Worm (Caenorhabditis elegans) whole organism, L4 larva: ENCODE data around the gene C07D10.5.
A peak's percentile ranks its signal among the peaks of the same experiment; 100 is the strongest.

Experiments used
- F26F4.8 ChIP-seq: fragments of 200-800 bp; sonication (Bioruptor generic); conservative IDR thresholded peaks from 2 replicates; pipeline ENCODE4 v1.3.6; 2022; ENCODE audit warnings: missing genetic modification characterization, missing compliant biosample characterization
- F49E8.2 ChIP-seq: sonication (generic microtip); optimal IDR thresholded peaks from 2 replicates; lab custom pipeline; 2016; ENCODE audit warnings: missing compliant biosample characterization, mild to moderate bottlenecking, missing genetic modification characterization, borderline replicate concordance
- T26A8.4 ChIP-seq: fragments of 200-800 bp; sonication (Bioruptor generic); IDR thresholded peaks from 2 replicates; pipeline ENCODE4 v1.3.6; 2022; ENCODE audit warnings: missing genetic modification characterization, missing compliant biosample characterization
- Y105C5A.15 ChIP-seq: fragments of 200-800 bp; sonication (Bioruptor generic); IDR thresholded peaks from 2 replicates; pipeline ENCODE4 v1.3.6; 2022; ENCODE audit warnings: missing genetic modification characterization, missing compliant biosample characterization
- aha-1 ChIP-seq: fragments of 150-350 bp; peaks from one replicate; lab custom pipeline; 2014; ENCODE audit warnings: missing biosample characterization, missing genetic modification characterization
- arid-1 ChIP-seq: fragments of 200-800 bp; sonication (Bioruptor generic); conservative IDR thresholded peaks from 2 replicates; pipeline ENCODE4 v1.3.6; 2022; ENCODE audit warnings: missing genetic modification reagents, missing genetic modification characterization, missing compliant biosample characterization
- ces-1 ChIP-seq: fragments of 150-350 bp; sonication (generic microtip); optimal IDR thresholded peaks from 4 replicates; lab custom pipeline; 2014; ENCODE audit warnings: missing biosample characterization, missing genetic modification reagents, missing genetic modification characterization
- cey-2 ChIP-seq: sonication (generic microtip); optimal IDR thresholded peaks from 3 replicates; lab custom pipeline; 2017; ENCODE audit warnings: missing genetic modification characterization, mild to moderate bottlenecking, missing compliant biosample characterization, antibody characterized with exemption, borderline replicate concordance; ENCODE audit not compliant: insufficient read depth
- dmd-9 ChIP-seq: fragments of 200-800 bp; sonication (Bioruptor generic); IDR thresholded peaks from 2 replicates; pipeline ENCODE4 v1.3.6; 2022; ENCODE audit warnings: missing genetic modification reagents, missing genetic modification characterization, missing compliant biosample characterization
- dpl-1 ChIP-seq: fragments of 150-350 bp; optimal IDR thresholded peaks from 2 replicates; lab custom pipeline; 2014; ENCODE audit warnings: missing biosample characterization, missing genetic modification reagents, missing genetic modification characterization
- duxl-1 ChIP-seq: sonication (generic microtip); optimal IDR thresholded peaks from 2 replicates; lab custom pipeline; 2016; ENCODE audit warnings: mild to moderate bottlenecking, missing genetic modification characterization, moderate library complexity, missing compliant biosample characterization; ENCODE audit not compliant: poor library complexity
- dve-1 ChIP-seq: sonication (generic microtip); optimal IDR thresholded peaks from 2 replicates; lab custom pipeline; 2017; ENCODE audit warnings: antibody characterized with exemption, mild to moderate bottlenecking, missing genetic modification characterization, missing compliant biosample characterization; ENCODE audit not compliant: insufficient read depth
- fkh-10 ChIP-seq: fragments of 150-350 bp; optimal IDR thresholded peaks from 2 replicates; lab custom pipeline; 2014; ENCODE audit warnings: missing biosample characterization, missing genetic modification reagents, missing genetic modification characterization
- gei-8 ChIP-seq: fragments of 200-800 bp; sonication (Bioruptor generic); optimal IDR thresholded peaks from 2 replicates; lab custom pipeline; 2018; ENCODE audit warnings: mild to moderate bottlenecking, missing genetic modification characterization, missing compliant biosample characterization
- hif-1 ChIP-seq, 2 experiments: sonication (generic microtip); optimal IDR thresholded peaks; 2 replicates each; lab custom pipeline; 2016 to 2017; ENCODE audit warnings: missing compliant biosample characterization in 2 of 2, missing genetic modification characterization in 2 of 2, missing genetic modification reagents in 2 of 2, missing genotype in 2 of 2, mild to moderate bottlenecking in 1 of 2
- hmg-1.1 ChIP-seq: fragments of 200-800 bp; sonication (Bioruptor generic); IDR thresholded peaks from 2 replicates; pipeline ENCODE4 v1.3.6; 2022; ENCODE audit warnings: missing genetic modification reagents, missing genetic modification characterization, missing compliant biosample characterization
- lim-7 ChIP-seq: fragments of 200-800 bp; sonication (Bioruptor generic); IDR thresholded peaks from 2 replicates; pipeline ENCODE4 v1.3.6; 2022; ENCODE audit warnings: missing genetic modification characterization, missing compliant biosample characterization
- lin-38 ChIP-seq: fragments of 200-800 bp; sonication (Bioruptor generic); IDR thresholded peaks from 2 replicates; pipeline ENCODE4 v1.3.6; 2022; ENCODE audit warnings: missing genetic modification reagents, missing genetic modification characterization, missing compliant biosample characterization
- lsy-2 ChIP-seq, 2 experiments: fragments of 150-350 bp in 1 of 2; sonication (generic microtip) in 1 of 2; optimal IDR thresholded peaks; 2 replicates each; lab custom pipeline; 2014 to 2017; ENCODE audit warnings: missing biosample characterization in 2 of 2, missing genetic modification characterization in 2 of 2
- madf-5 ChIP-seq, 2 experiments: fragments of 200-800 bp; sonication (Bioruptor generic); IDR thresholded peaks; 2 replicates each; pipeline ENCODE4 v1.3.6; 2022; ENCODE audit warnings: missing compliant biosample characterization in 2 of 2, missing genetic modification characterization in 2 of 2
- madf-9 ChIP-seq: fragments of 200-800 bp; sonication (Bioruptor generic); conservative IDR thresholded peaks from 2 replicates; pipeline ENCODE4 v1.3.6; 2022; ENCODE audit warnings: missing genetic modification reagents, missing genetic modification characterization, missing compliant biosample characterization
- mep-1 ChIP-seq: fragments of 150-350 bp; sonication (generic microtip); optimal IDR thresholded peaks from 3 replicates; lab custom pipeline; 2014; ENCODE audit warnings: missing biosample characterization, missing genetic modification characterization
- mes-2 ChIP-seq: sonication (generic microtip); optimal IDR thresholded peaks from 2 replicates; lab custom pipeline; 2016; ENCODE audit warnings: missing genotype, mild to moderate bottlenecking, missing genetic modification characterization, missing compliant biosample characterization; ENCODE audit not compliant: poor library complexity, severe bottlenecking
- nhr-42 ChIP-seq: fragments of 200-800 bp; sonication (Bioruptor generic); IDR thresholded peaks from 2 replicates; pipeline ENCODE4 v1.3.6; 2022; ENCODE audit warnings: missing genetic modification characterization, missing compliant biosample characterization
- pha-4 ChIP-seq, 2 experiments: fragments of 150-350 bp in 1 of 2; fragments of 200-800 bp in 1 of 2; sonication (Bioruptor generic) in 1 of 2; IDR thresholded peaks in 1 of 2; optimal IDR thresholded peaks in 1 of 2; 2 replicates each; pipeline versions ENCODE4 v1.3.6 to Lab custom; 2014 to 2022; ENCODE audit warnings: missing genetic modification characterization in 2 of 2, missing genetic modification reagents in 2 of 2, missing biosample characterization in 1 of 2, missing compliant biosample characterization in 1 of 2
- snpc-1.2 ChIP-seq: fragments of 200-800 bp; sonication (Bioruptor generic); IDR thresholded peaks from 2 replicates; pipeline ENCODE4 v1.3.6; 2022; ENCODE audit warnings: missing genetic modification reagents, missing genetic modification characterization, missing compliant biosample characterization
- snpc-4 ChIP-seq: fragments of 150-350 bp; optimal IDR thresholded peaks from 2 replicates; lab custom pipeline; 2014; ENCODE audit warnings: missing biosample characterization, missing genetic modification characterization
- spr-1 ChIP-seq: sonication (generic microtip); optimal IDR thresholded peaks from 2 replicates; lab custom pipeline; 2016; ENCODE audit warnings: mild to moderate bottlenecking, missing genetic modification characterization, missing compliant biosample characterization
- unc-62 ChIP-seq, 3 experiments: fragments of 150-350 bp in 1 of 3; sonication (generic microtip); optimal IDR thresholded peaks in 2 of 3; peaks in 1 of 3; 1 replicate in 1 of 3; 2 replicates in 2 of 3; lab custom pipeline; 2014 to 2017; ENCODE audit warnings: missing biosample characterization in 3 of 3, missing genetic modification characterization in 3 of 3, missing genetic modification reagents in 3 of 3, missing genotype in 1 of 3
- zfp-2 ChIP-seq: sonication (generic microtip); optimal IDR thresholded peaks from 2 replicates; lab custom pipeline; 2016; ENCODE audit warnings: mild to moderate bottlenecking, missing genetic modification characterization, missing compliant biosample characterization
- zfp-3 ChIP-seq: fragments of 200-800 bp; sonication (Bioruptor generic); conservative IDR thresholded peaks from 2 replicates; pipeline ENCODE4 v1.3.6; 2022; ENCODE audit warnings: missing genetic modification reagents, missing genetic modification characterization, missing compliant biosample characterization
- zip-2 ChIP-seq: fragments of 150-350 bp; optimal IDR thresholded peaks from 2 replicates; lab custom pipeline; 2014; ENCODE audit warnings: missing biosample characterization, missing genetic modification characterization

C07D10.5 gene

ce11 chrII:7394690-7395054 is 13.3 kb downstream of the C07D10.5 start, which contains the start of gene bath-44:
Gene bath-44 (plus strand): TSS chrII:7394955.
- TF ChIP-seq lim-7 (GFP tag; lab: Robert Waterston, UW) (0 out of 2 replicates have a peak, but pooled peaks have one; percentile 3), fkh-10 (GFP tag; lab: Kevin White, UChicago) (no peak)

ce11 chrII:7396081-7396480 is 14.7 kb downstream of the C07D10.5 start:
- no peak for TF ChIP-seq T26A8.4 (GFP tag; lab: Robert Waterston, UW)
- TF ChIP-seq unc-62 (GFP tag; optimal IDR thresholded peaks at IDR 0.05 in 1 of 2; lab: Kevin White, UChicago): peak in 1 of 2 experiments; percentile 98
- TF ChIP-seq unc-62 (tag; optimal IDR thresholded peaks at IDR 0.05; lab: Kevin White, UChicago): no peak
- TF ChIP-seq aha-1 (tag; lab: Kevin White, UChicago): peak; percentile 21

- TF ChIP-seq zfp-2 (tag; lab: Kevin White, UChicago) (no peak), lin-38 (GFP tag; lab: Robert Waterston, UW) (peak; percentile 43; the same call in 1 of the 2 replicates), gei-8 (GFP tag; lab: Kevin White, UChicago) (no peak), zfp-3 (GFP tag; lab: Robert Waterston, UW) (0 out of 2 replicates have a peak, but pooled peaks have one; percentile 18), dmd-9 (GFP tag; lab: Robert Waterston, UW) (0 out of 2 replicates have a peak, but pooled peaks have one; percentile 28), pha-4 (GFP tag; IDR thresholded peaks at IDR 0.05; lab: Robert Waterston, UW) (no peak), pha-4 (tag; optimal IDR thresholded peaks at IDR 0.05; lab: Kevin White, UChicago) (no peak), duxl-1 (tag; lab: Kevin White, UChicago) (peak; percentile 40), F49E8.2 (tag; lab: Kevin White, UChicago) (no peak), madf-5 (GFP tag; IDR thresholded peaks at IDR 0.05; lab: Robert Waterston, UW) (no peak), dve-1 (tag; lab: Kevin White, UChicago) (peak; percentile 8), mep-1 (tag; lab: Kevin White, UChicago) (peak; percentile 8), madf-9 (GFP tag; lab: Robert Waterston, UW) (no peak), snpc-4 (tag; lab: Kevin White, UChicago) (no peak), snpc-1.2 (GFP tag; lab: Robert Waterston, UW) (no peak), hif-1 (tag; optimal IDR thresholded peaks at IDR 0.05; lab: Kevin White, UChicago) (peak in 1 of 2 experiments; percentile 43), fkh-10 (GFP tag; lab: Kevin White, UChicago) (no peak), spr-1 (tag; lab: Kevin White, UChicago) (peak; percentile 5), Y105C5A.15 (GFP tag; lab: Robert Waterston, UW) (no peak), mes-2 (tag; lab: Kevin White, UChicago) (peak; percentile 78), zip-2 (tag; lab: Kevin White, UChicago) (peak; percentile 58), lsy-2 (tag; optimal IDR thresholded peaks at IDR 0.05; lab: Kevin White, UChicago) (peak in 1 of 2 experiments; percentile 26), dpl-1 (peak; percentile 50), arid-1 (0 out of 2 replicates have a peak, but pooled peaks have one; percentile 13)
- TF ChIP-seq, all 104 proteins: peak for 13
Observed at ce11 chrII:7397273-7397840, 16.0 kb downstream of the C07D10.5 start.

- no peak for TF ChIP-seq dpl-1
- TF ChIP-seq cey-2: no peak
- peak; percentile 9; the same call in 1 of the 2 replicates for TF ChIP-seq lin-38 (GFP tag; lab: Robert Waterston, UW)
- no peak for TF ChIP-seq ces-1
- TF ChIP-seq hmg-1.1: no peak
- no peak for TF ChIP-seq nhr-42 (GFP tag; lab: Robert Waterston, UW)
- no peak for TF ChIP-seq F26F4.8 (GFP tag; lab: Robert Waterston, UW)
Observed at ce11 chrII:7398712-7399111, 17.4 kb downstream of the C07D10.5 start, which contains the start of gene C07D10.1. Gene C07D10.1 (plus strand): TSS chrII:7399012.
